Worm (Caenorhabditis elegans) whole organism, L1 larva: ENCODE measurements around the gene col-133.

Experiments used
- C04F5.9 ChIP-seq: sonication (generic microtip); optimal IDR thresholded peaks from 2 replicates; lab custom pipeline; 2016; ENCODE audit warnings: missing genetic modification characterization, missing compliant biosample characterization
- C16A3.4 ChIP-seq: fragments of 150-350 bp; optimal IDR thresholded peaks from 2 replicates; lab custom pipeline; 2014; ENCODE audit warnings: missing biosample characterization, missing genetic modification characterization
- C34B4.2 ChIP-seq: sonication (generic microtip); optimal IDR thresholded peaks from 2 replicates; lab custom pipeline; 2017; ENCODE audit warnings: mild to moderate bottlenecking, missing genetic modification characterization, missing compliant biosample characterization
- Y116A8C.19 ChIP-seq: sonication (generic microtip); optimal IDR thresholded peaks from 2 replicates; lab custom pipeline; 2016; ENCODE audit warnings: missing compliant biosample characterization, missing genetic modification characterization, borderline replicate concordance
- aly-2 ChIP-seq: fragments of 150-350 bp; optimal IDR thresholded peaks from 2 replicates; lab custom pipeline; 2014; ENCODE audit warnings: missing biosample characterization, missing genetic modification characterization
- ama-1 ChIP-seq: fragments of 150-350 bp; optimal IDR thresholded peaks from 2 replicates; lab custom pipeline; 2014
- ceh-63 ChIP-seq: fragments of 200-800 bp; sonication (Bioruptor generic); optimal IDR thresholded peaks from 2 replicates; lab custom pipeline; 2018; ENCODE audit warnings: mild to moderate bottlenecking, missing genetic modification characterization, missing compliant biosample characterization
- ceh-90 ChIP-seq: sonication (generic microtip); optimal IDR thresholded peaks from 2 replicates; lab custom pipeline; 2016; ENCODE audit warnings: missing genetic modification characterization, missing compliant biosample characterization
- dpl-1 ChIP-seq, 3 experiments: fragments of 150-350 bp in 2 of 3; sonication (generic microtip) in 1 of 3; optimal IDR thresholded peaks; 2 replicates each; lab custom pipeline; 2014 to 2017; ENCODE audit warnings: missing biosample characterization in 3 of 3, missing genetic modification characterization in 3 of 3, missing genetic modification reagents in 3 of 3
- efl-1 ChIP-seq, 4 experiments: fragments of 150-350 bp; optimal IDR thresholded peaks in 3 of 4; peaks in 1 of 4; 1 replicate in 1 of 4; 2 replicates in 3 of 4; lab custom pipeline; 2014; ENCODE audit warnings: missing biosample characterization in 2 of 4, missing genetic modification characterization in 2 of 4, missing genetic modification reagents in 2 of 4
- elt-2 ChIP-seq: sonication (generic microtip); optimal IDR thresholded peaks from 2 replicates; lab custom pipeline; 2016; ENCODE audit warnings: missing genetic modification characterization, mild to moderate bottlenecking, inconsistent platforms, missing compliant biosample characterization, missing genetic modification reagents
- elt-3 ChIP-seq, 6 experiments: fragments of 150-350 bp in 1 of 6; sonication (generic microtip); optimal IDR thresholded peaks; 2 replicates each; lab custom pipeline; 2017 to 2018; ENCODE audit warnings: missing biosample characterization in 6 of 6, missing genetic modification characterization in 6 of 6, inconsistent platforms in 1 of 6
- fkh-4 ChIP-seq: sonication (generic microtip); optimal IDR thresholded peaks from 2 replicates; lab custom pipeline; 2016; ENCODE audit warnings: missing compliant biosample characterization, missing genetic modification characterization, borderline replicate concordance
- fos-1 ChIP-seq: fragments of 150-350 bp; optimal IDR thresholded peaks from 2 replicates; lab custom pipeline; 2014; ENCODE audit warnings: missing biosample characterization, missing genetic modification characterization
- grh-1 ChIP-seq: fragments of 200-800 bp; sonication (Bioruptor generic); IDR thresholded peaks from 2 replicates; pipeline ENCODE4 v1.3.6; 2022; ENCODE audit warnings: missing genetic modification reagents, missing genetic modification characterization, missing compliant biosample characterization
- hlh-17 ChIP-seq: fragments of 200-800 bp; sonication (Bioruptor generic); optimal IDR thresholded peaks from 2 replicates; lab custom pipeline; 2018; ENCODE audit warnings: missing genetic modification characterization, mild to moderate bottlenecking, missing compliant biosample characterization, moderate library complexity, borderline replicate concordance
- hpl-2 ChIP-seq: fragments of 150-350 bp; optimal IDR thresholded peaks from 2 replicates; lab custom pipeline; 2014; ENCODE audit warnings: missing biosample characterization, missing genetic modification reagents, missing genetic modification characterization
- isw-1 ChIP-seq: fragments of 200-800 bp; sonication (Bioruptor generic); IDR thresholded peaks from 2 replicates; pipeline ENCODE4 v1.3.6; 2022; ENCODE audit warnings: missing genetic modification characterization, missing compliant biosample characterization
- lin-15B ChIP-seq: fragments of 150-350 bp; sonication (generic microtip); optimal IDR thresholded peaks from 3 replicates; lab custom pipeline; 2014; ENCODE audit warnings: missing biosample characterization, missing genetic modification characterization
- lin-35 ChIP-seq, 2 experiments: fragments of 150-350 bp; optimal IDR thresholded peaks; 2 replicates each; lab custom pipeline; 2014; ENCODE audit warnings: missing biosample characterization in 2 of 2, missing genetic modification characterization in 2 of 2, missing genetic modification reagents in 2 of 2
- lir-3 ChIP-seq: sonication (generic microtip); optimal IDR thresholded peaks from 2 replicates; lab custom pipeline; 2016; ENCODE audit warnings: mild to moderate bottlenecking, missing genetic modification characterization, moderate library complexity, missing compliant biosample characterization; ENCODE audit not compliant: poor library complexity
- mab-9 ChIP-seq: fragments of 200-800 bp; sonication (Bioruptor generic); IDR thresholded peaks from 2 replicates; pipeline ENCODE4 v1.3.6; 2022; ENCODE audit warnings: missing genetic modification reagents, missing genetic modification characterization, missing compliant biosample characterization
- mep-1 ChIP-seq: fragments of 150-350 bp; optimal IDR thresholded peaks from 2 replicates; lab custom pipeline; 2014; ENCODE audit warnings: missing biosample characterization, missing genetic modification characterization
- nhr-12 ChIP-seq: sonication (generic microtip); optimal IDR thresholded peaks from 2 replicates; lab custom pipeline; 2017; ENCODE audit warnings: missing biosample characterization, missing genetic modification characterization
- nhr-71 ChIP-seq: sonication (generic microtip); optimal IDR thresholded peaks from 2 replicates; lab custom pipeline; 2016; ENCODE audit warnings: mild to moderate bottlenecking, missing genetic modification characterization, moderate library complexity, missing compliant biosample characterization
- pag-3 ChIP-seq: sonication (generic microtip); optimal IDR thresholded peaks from 2 replicates; lab custom pipeline; 2017; ENCODE audit warnings: missing genetic modification characterization, mild to moderate bottlenecking, missing compliant biosample characterization, antibody characterized with exemption, borderline replicate concordance; ENCODE audit not compliant: insufficient read depth
- pqm-1 ChIP-seq: sonication (generic microtip); optimal IDR thresholded peaks from 3 replicates; lab custom pipeline; 2017; ENCODE audit warnings: missing biosample characterization, missing genetic modification characterization
- sptf-1 ChIP-seq: fragments of 150-350 bp; optimal IDR thresholded peaks from 2 replicates; lab custom pipeline; 2014; ENCODE audit warnings: missing biosample characterization, missing genetic modification characterization
- sup-37 ChIP-seq: fragments of 200-800 bp; sonication (Bioruptor generic); optimal IDR thresholded peaks from 2 replicates; lab custom pipeline; 2018; ENCODE audit warnings: mild to moderate bottlenecking, missing genetic modification characterization, missing compliant biosample characterization
- swsn-7 ChIP-seq: sonication (generic microtip); optimal IDR thresholded peaks from 2 replicates; lab custom pipeline; 2016; ENCODE audit warnings: missing genetic modification characterization, missing compliant biosample characterization
- tlp-1 ChIP-seq: fragments of 150-350 bp; optimal IDR thresholded peaks from 2 replicates; lab custom pipeline; 2014; ENCODE audit warnings: missing biosample characterization, missing genetic modification characterization
- unc-130 ChIP-seq: fragments of 150-350 bp; optimal IDR thresholded peaks from 2 replicates; lab custom pipeline; 2017; ENCODE audit warnings: missing biosample characterization, missing genetic modification characterization, inconsistent platforms
- unc-62 ChIP-seq: fragments of 150-350 bp; optimal IDR thresholded peaks from 2 replicates; lab custom pipeline; 2014; ENCODE audit warnings: missing biosample characterization, missing genetic modification reagents, missing genetic modification characterization
- unc-98 ChIP-seq: fragments of 200-800 bp; sonication (Bioruptor generic); IDR thresholded peaks from 2 replicates; pipeline ENCODE4 v1.3.6; 2022; ENCODE audit warnings: missing genetic modification characterization, missing compliant biosample characterization
- vab-15 ChIP-seq: sonication (generic microtip); optimal IDR thresholded peaks from 2 replicates; lab custom pipeline; 2017; ENCODE audit warnings: missing genotype, mild to moderate bottlenecking, missing genetic modification characterization, missing compliant biosample characterization
- zag-1 ChIP-seq: fragments of 150-350 bp; optimal IDR thresholded peaks from 2 replicates; lab custom pipeline; 2014; ENCODE audit warnings: missing biosample characterization, missing genetic modification characterization
- ztf-4 ChIP-seq: fragments of 150-350 bp; optimal IDR thresholded peaks from 2 replicates; lab custom pipeline; 2014; ENCODE audit warnings: missing biosample characterization, missing genetic modification characterization

Gene col-133

ce11 chrIV:14107647-14108046, 8.5 kb upstream of the col-133 start:
- no peak for TF ChIP-seq lin-15B (tag; lab: Kevin White, UChicago)
- no peak for TF ChIP-seq pqm-1 (tag; lab: Kevin White, UChicago)
- TF ChIP-seq hpl-2, result no peak
- TF ChIP-seq grh-1, result no peak
- TF ChIP-seq lir-3 (tag; lab: Kevin White, UChicago), result no peak
- TF ChIP-seq ama-1 (lab: Kevin White, UChicago), result no peak
- TF ChIP-seq pag-3, result no peak
- no peak for TF ChIP-seq swsn-7
- no peak for TF ChIP-seq ceh-90
- no peak for TF ChIP-seq zag-1
- TF ChIP-seq mab-9 (GFP tag; lab: Robert Waterston, UW), result no peak
- no peak for TF ChIP-seq efl-1 (optimal IDR thresholded peaks at IDR 0.05; lab: Kevin White, UChicago)
- no peak for TF ChIP-seq efl-1 (GFP tag; optimal IDR thresholded peaks at IDR 0.05 in 1 of 2; lab: Kevin White, UChicago)
- TF ChIP-seq dpl-1 (GFP tag; optimal IDR thresholded peaks at IDR 0.05; lab: Kevin White, UChicago), result no peak
- TF ChIP-seq tlp-1 (tag; lab: Kevin White, UChicago), result no peak
- no peak for TF ChIP-seq sptf-1 (tag; lab: Kevin White, UChicago)
- TF ChIP-seq, all 84 proteins: peak for 0

- TF ChIP-seq nhr-12 (tag; lab: Kevin White, UChicago) (no peak), unc-130 (tag; lab: Kevin White, UChicago) (no peak), hlh-17 (GFP tag; lab: Kevin White, UChicago) (no peak), elt-2 (tag; lab: Kevin White, UChicago) (no peak), fkh-4 (no peak), aly-2 (tag; lab: Kevin White, UChicago) (no peak), nhr-71 (no peak), Y116A8C.19 (no peak), C04F5.9 (tag; lab: Kevin White, UChicago) (no peak), sup-37 (GFP tag; lab: Kevin White, UChicago) (no peak), C16A3.4 (tag; lab: Kevin White, UChicago) (no peak), vab-15 (tag; lab: Kevin White, UChicago) (no peak), elt-3 (tag; optimal IDR thresholded peaks at IDR 0.05; lab: Kevin White, UChicago) (no peak), ceh-63 (GFP tag; lab: Kevin White, UChicago) (no peak), fos-1 (tag; lab: Kevin White, UChicago) (no peak), hpl-2 (no peak), grh-1 (no peak), unc-62 (GFP tag; lab: Kevin White, UChicago) (no peak), isw-1 (GFP tag; lab: Robert Waterston, UW) (no peak), dpl-1 (GFP tag; optimal IDR thresholded peaks at IDR 0.05; lab: Kevin White, UChicago) (no peak)
Measured at ce11 chrIV:14106274-14106673, 7.1 kb upstream of the col-133 start, which contains the start of gene ins-34. Gene ins-34 (plus strand): TSS chrIV:14106574.

ce11 chrIV:14104745-14105144, 5.6 kb upstream of the col-133 start:
- no peak for TF ChIP-seq sup-37 (GFP tag; lab: Kevin White, UChicago)
- TF ChIP-seq fkh-4, result no peak
- TF ChIP-seq, all 84 proteins: peak for 0

ce11 chrIV:14103054-14103453, 3.9 kb upstream of the col-133 start, which contains the start of gene F52B11.5:
Gene F52B11.5 (minus strand): TSS chrIV:14103231.
- TF ChIP-seq mep-1 (tag; lab: Kevin White, UChicago) (no peak), ztf-4 (tag; lab: Kevin White, UChicago) (no peak), unc-98 (GFP tag; lab: Robert Waterston, UW) (no peak), C34B4.2 (tag; lab: Kevin White, UChicago) (no peak), hpl-2 (no peak), efl-1 (optimal IDR thresholded peaks at IDR 0.05; lab: Kevin White, UChicago) (peak in 1 of 2 experiments; percentile 17), efl-1 (GFP tag; optimal IDR thresholded peaks at IDR 0.05 in 1 of 2; lab: Kevin White, UChicago) (no peak), lin-35 (GFP tag; optimal IDR thresholded peaks at IDR 0.05; lab: Kevin White, UChicago) (peak in 1 of 2 experiments; percentile 3), dpl-1 (GFP tag; optimal IDR thresholded peaks at IDR 0.05; lab: Kevin White, UChicago) (peak in 1 of 3 experiments; percentile 38)
- TF ChIP-seq, all 84 proteins: peak for 3
